Fruit fly (Drosophila melanogaster) whole organism, prepupa: ENCODE data around the gene CG6310.

Source experiments
- Blimp-1 ChIP-seq: fragments of 200-800 bp; sonication (Bioruptor generic); optimal IDR thresholded peaks from 3 replicates; lab custom pipeline; 2017; ENCODE audit warnings: missing biosample characterization, missing genetic modification characterization, mild to moderate bottlenecking, moderate library complexity, missing genetic modification reagents
- CG10631 ChIP-seq: fragments of 200-800 bp; sonication (Bioruptor generic); optimal IDR thresholded peaks from 2 replicates; lab custom pipeline; 2016; ENCODE audit warnings: missing biosample characterization, missing genetic modification characterization
- CG10669 ChIP-seq: fragments of 200-800 bp; sonication (Bioruptor generic); optimal IDR thresholded peaks from 3 replicates; lab custom pipeline; 2018; ENCODE audit warnings: missing biosample characterization, mild to moderate bottlenecking, missing genetic modification characterization, moderate library complexity
- CG11294 ChIP-seq: fragments of 200-800 bp; sonication (Bioruptor generic); IDR thresholded peaks from 2 replicates; pipeline ENCODE4 v1.3.6; 2022; ENCODE audit warnings: missing biosample characterization, missing genetic modification characterization
- CG11762 ChIP-seq: fragments of 200-800 bp; sonication (Bioruptor generic); optimal IDR thresholded peaks from 3 replicates; lab custom pipeline; 2016; ENCODE audit warnings: missing biosample characterization, missing genetic modification characterization; ENCODE audit not compliant: insufficient read depth
- CG11902 ChIP-seq: fragments of 200-800 bp; sonication (Bioruptor generic); optimal IDR thresholded peaks from 3 replicates; lab custom pipeline; 2016; ENCODE audit warnings: missing biosample characterization, missing genetic modification characterization
- CG16779 ChIP-seq: fragments of 200-800 bp; sonication (Bioruptor generic); optimal IDR thresholded peaks from 3 replicates; lab custom pipeline; 2017; ENCODE audit warnings: missing biosample characterization, mild to moderate bottlenecking, missing genetic modification characterization
- CG3032 ChIP-seq: fragments of 200-800 bp; optimal IDR thresholded peaks from 2 replicates; lab custom pipeline; 2019; ENCODE audit warnings: missing biosample characterization, mild to moderate bottlenecking, missing genetic modification characterization, moderate library complexity
- CG32006 ChIP-seq: fragments of 200-800 bp; sonication (Bioruptor generic); optimal IDR thresholded peaks from 3 replicates; lab custom pipeline; 2017; ENCODE audit warnings: missing biosample characterization, mild to moderate bottlenecking, missing genetic modification characterization
- CG3919 ChIP-seq: fragments of 200-800 bp; sonication (Bioruptor generic); optimal IDR thresholded peaks from 3 replicates; lab custom pipeline; 2016; ENCODE audit warnings: missing biosample characterization, missing genetic modification characterization
- CG4318 ChIP-seq: fragments of 200-800 bp; sonication (Bioruptor generic); optimal IDR thresholded peaks from 3 replicates; lab custom pipeline; 2017; ENCODE audit warnings: missing biosample characterization, mild to moderate bottlenecking, missing genetic modification characterization
- CG6163 ChIP-seq: fragments of 200-800 bp; sonication (Bioruptor generic); IDR thresholded peaks from 3 replicates; pipeline ENCODE4 v1.3.6; 2022; ENCODE audit warnings: missing biosample characterization, missing genetic modification characterization
- CG6276 ChIP-seq: fragments of 200-800 bp; sonication (Bioruptor generic); optimal IDR thresholded peaks from 2 replicates; lab custom pipeline; 2017; ENCODE audit warnings: missing biosample characterization, mild to moderate bottlenecking, missing genetic modification characterization
- CG6792 ChIP-seq: fragments of 200-800 bp; sonication (Bioruptor generic); optimal IDR thresholded peaks from 3 replicates; lab custom pipeline; 2016; ENCODE audit warnings: missing biosample characterization, missing genetic modification characterization
- CG6808 ChIP-seq: fragments of 200-800 bp; sonication (Bioruptor generic); optimal IDR thresholded peaks from 3 replicates; lab custom pipeline; 2017; ENCODE audit warnings: missing biosample characterization, missing genetic modification characterization, mild to moderate bottlenecking, moderate library complexity, missing genetic modification reagents
- CG6854 ChIP-seq: fragments of 200-800 bp; sonication (Bioruptor generic); optimal IDR thresholded peaks from 2 replicates; lab custom pipeline; 2017; ENCODE audit warnings: missing biosample characterization, mild to moderate bottlenecking, missing genetic modification characterization
- CG8119 ChIP-seq: fragments of 200-800 bp; sonication (Bioruptor generic); IDR thresholded peaks from 3 replicates; pipeline ENCODE4 v1.3.6; 2022; ENCODE audit warnings: missing biosample characterization, missing genetic modification characterization
- CG8632 ChIP-seq: fragments of 200-800 bp; sonication (Bioruptor generic); optimal IDR thresholded peaks from 3 replicates; lab custom pipeline; 2016; ENCODE audit warnings: missing biosample characterization, missing genetic modification characterization
- CG9139 ChIP-seq: fragments of 200-800 bp; sonication (Bioruptor generic); optimal IDR thresholded peaks from 3 replicates; lab custom pipeline; 2017; ENCODE audit warnings: missing biosample characterization, mild to moderate bottlenecking, missing genetic modification characterization
- Eip75B ChIP-seq: fragments of 200-800 bp; sonication (Bioruptor generic); optimal IDR thresholded peaks from 3 replicates; lab custom pipeline; 2016; ENCODE audit warnings: missing biosample characterization, missing genetic modification characterization
- Eip78C ChIP-seq: fragments of 200-800 bp; sonication (Bioruptor generic); peaks from one replicate; lab custom pipeline; 2016; ENCODE audit warnings: missing biosample characterization, missing genetic modification characterization
- Eip93F ChIP-seq: fragments of 200-800 bp; sonication (Bioruptor generic); optimal IDR thresholded peaks from 2 replicates; lab custom pipeline; 2016; ENCODE audit warnings: missing biosample characterization, mild to moderate bottlenecking, missing genetic modification characterization
- Ets21C ChIP-seq: fragments of 200-800 bp; sonication (Bioruptor generic); optimal IDR thresholded peaks from 3 replicates; lab custom pipeline; 2016; ENCODE audit warnings: missing biosample characterization, missing genetic modification characterization
- Ets96B ChIP-seq: fragments of 200-800 bp; optimal IDR thresholded peaks from 2 replicates; lab custom pipeline; 2019; ENCODE audit warnings: missing biosample characterization, mild to moderate bottlenecking, missing genetic modification characterization, moderate library complexity
- Gug ChIP-seq: fragments of 200-800 bp; sonication (Bioruptor generic); IDR thresholded peaks from 2 replicates; pipeline ENCODE4 v1.3.6; 2022; ENCODE audit warnings: missing biosample characterization, missing genetic modification characterization
- Hr39 ChIP-seq: fragments of 200-800 bp; sonication (Bioruptor generic); optimal IDR thresholded peaks from 2 replicates; lab custom pipeline; 2016; ENCODE audit warnings: missing biosample characterization, missing genetic modification characterization
- Hr4 ChIP-seq: fragments of 200-800 bp; sonication (Bioruptor generic); optimal IDR thresholded peaks from 3 replicates; lab custom pipeline; 2016; ENCODE audit warnings: missing biosample characterization, missing genetic modification characterization
- Lpt ChIP-seq: fragments of 200-800 bp; sonication (Bioruptor generic); optimal IDR thresholded peaks from 3 replicates; lab custom pipeline; 2016; ENCODE audit warnings: missing biosample characterization, missing genetic modification characterization
- Met ChIP-seq: fragments of 200-800 bp; sonication (Bioruptor generic); optimal IDR thresholded peaks from 3 replicates; lab custom pipeline; 2016; ENCODE audit warnings: missing biosample characterization, missing genetic modification characterization
- OdsH ChIP-seq: fragments of 200-800 bp; sonication (Bioruptor generic); optimal IDR thresholded peaks from 3 replicates; lab custom pipeline; 2016; ENCODE audit warnings: missing biosample characterization, missing genetic modification characterization
- Smox ChIP-seq: fragments of 200-800 bp; sonication (Bioruptor generic); optimal IDR thresholded peaks from 3 replicates; lab custom pipeline; 2016; ENCODE audit warnings: missing biosample characterization, missing genetic modification characterization
- Sox102F ChIP-seq: fragments of 200-800 bp; sonication (Bioruptor generic); optimal IDR thresholded peaks from 2 replicates; lab custom pipeline; 2016; ENCODE audit warnings: missing biosample characterization, mild to moderate bottlenecking, missing genetic modification characterization
- Sox15 ChIP-seq: fragments of 200-800 bp; sonication (Bioruptor generic); optimal IDR thresholded peaks from 3 replicates; lab custom pipeline; 2016; ENCODE audit warnings: missing biosample characterization, missing genetic modification characterization
- acj6 ChIP-seq: fragments of 200-800 bp; sonication (Bioruptor generic); optimal IDR thresholded peaks from 3 replicates; lab custom pipeline; 2016; ENCODE audit warnings: missing biosample characterization, missing genetic modification characterization
- dac ChIP-seq: fragments of 200-800 bp; sonication (Bioruptor generic); optimal IDR thresholded peaks from 2 replicates; lab custom pipeline; 2017; ENCODE audit warnings: missing biosample characterization, mild to moderate bottlenecking, missing genetic modification characterization
- dsx ChIP-seq: fragments of 200-800 bp; optimal IDR thresholded peaks from 3 replicates; lab custom pipeline; 2019; ENCODE audit warnings: missing biosample characterization, mild to moderate bottlenecking, missing genetic modification characterization, moderate library complexity; ENCODE audit not compliant: poor library complexity, severe bottlenecking
- eg ChIP-seq: fragments of 200-800 bp; sonication (Bioruptor generic); IDR thresholded peaks from 3 replicates; pipeline ENCODE4 v1.3.6; 2022; ENCODE audit warnings: missing biosample characterization, missing genetic modification characterization
- esn ChIP-seq: fragments of 200-800 bp; sonication (Bioruptor generic); optimal IDR thresholded peaks from 2 replicates; lab custom pipeline; 2016; ENCODE audit warnings: missing biosample characterization, mild to moderate bottlenecking, missing genetic modification characterization, moderate library complexity
- fd59A ChIP-seq: fragments of 200-800 bp; sonication (Bioruptor generic); optimal IDR thresholded peaks from 2 replicates; lab custom pipeline; 2017; ENCODE audit warnings: missing biosample characterization, mild to moderate bottlenecking, missing genetic modification characterization, missing genetic modification reagents
- fd85E ChIP-seq: fragments of 200-800 bp; sonication (Bioruptor generic); optimal IDR thresholded peaks from 3 replicates; lab custom pipeline; 2016; ENCODE audit warnings: missing biosample characterization, missing genetic modification characterization
- net ChIP-seq: fragments of 200-800 bp; sonication (Bioruptor generic); optimal IDR thresholded peaks from 3 replicates; lab custom pipeline; 2016; ENCODE audit warnings: missing biosample characterization, missing genetic modification characterization
- pdm3 ChIP-seq: fragments of 200-800 bp; sonication (Bioruptor generic); optimal IDR thresholded peaks from 3 replicates; lab custom pipeline; 2016; ENCODE audit warnings: missing biosample characterization, missing genetic modification characterization
- salr ChIP-seq, 2 experiments: fragments of 200-800 bp; sonication (Bioruptor generic); optimal IDR thresholded peaks; 3 replicates each; lab custom pipeline; 2016 to 2018; ENCODE audit warnings: missing biosample characterization in 2 of 2, missing genetic modification characterization in 2 of 2, mild to moderate bottlenecking in 1 of 2
- spab ChIP-seq: fragments of 200-800 bp; sonication (Bioruptor generic); optimal IDR thresholded peaks from 2 replicates; lab custom pipeline; 2017; ENCODE audit warnings: missing biosample characterization, mild to moderate bottlenecking, missing genetic modification characterization, missing genetic modification reagents
- ss ChIP-seq, 2 experiments: fragments of 200-800 bp; sonication (Bioruptor generic); optimal IDR thresholded peaks; 2 replicates in 1 of 2; 3 replicates in 1 of 2; lab custom pipeline; 2017 to 2018; ENCODE audit warnings: mild to moderate bottlenecking in 2 of 2, missing biosample characterization in 2 of 2, missing genetic modification characterization in 2 of 2, moderate library complexity in 1 of 2
- topi ChIP-seq: fragments of 200-800 bp; sonication (Bioruptor generic); optimal IDR thresholded peaks from 3 replicates; lab custom pipeline; 2016; ENCODE audit warnings: missing biosample characterization, missing genetic modification characterization

Gene CG6310

DNA sequence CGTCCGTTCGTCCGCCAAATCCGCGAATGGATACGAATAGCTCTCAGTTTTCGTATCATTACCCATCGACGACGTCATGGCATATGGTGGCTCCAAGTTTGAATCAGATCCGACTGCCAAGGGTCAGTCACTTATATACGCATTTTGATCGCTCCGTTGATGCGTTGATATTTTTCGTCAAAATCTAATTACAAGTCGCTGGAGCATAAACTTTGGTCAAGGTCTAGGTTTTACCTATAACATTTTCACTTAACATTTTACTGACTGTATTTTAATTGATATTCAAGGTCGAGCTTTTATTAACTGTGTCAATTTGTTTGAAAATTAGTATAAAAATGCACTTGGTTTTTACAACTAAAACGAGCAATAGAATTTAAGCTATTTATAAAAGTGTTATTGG is 31.9 kb upstream of the CG6310 start, which contains the start of gene Elo68beta:
Elo68beta (minus strand) TSS at position 101 of the 400 bp plus-strand sequence.
- no peak for TF ChIP-seq pdm3 (GFP tag; lab: Kevin White, UChicago)
- no peak for TF ChIP-seq Ets21C (GFP tag; lab: Kevin White, UChicago)
- TF ChIP-seq CG32006, result no peak
- no peak for TF ChIP-seq Sox15 (GFP tag; lab: Kevin White, UChicago)
- no peak for TF ChIP-seq Eip78C (GFP tag; lab: Kevin White, UChicago)
- TF ChIP-seq CG10669 (GFP tag; lab: Kevin White, UChicago), result no peak
- no peak for TF ChIP-seq fd85E (GFP tag; lab: Kevin White, UChicago)
- no peak for TF ChIP-seq Sox102F (GFP tag; lab: Kevin White, UChicago)
- TF ChIP-seq Smox (GFP tag; lab: Kevin White, UChicago), result no peak
- no peak for TF ChIP-seq dac (GFP tag; lab: Kevin White, UChicago)
- TF ChIP-seq eg (GFP tag; lab: Robert Waterston, UW), result no peak
- TF ChIP-seq CG3032 (tag; lab: Kevin White, UChicago), result no peak
- TF ChIP-seq OdsH (GFP tag; lab: Kevin White, UChicago), result no peak
- no peak for TF ChIP-seq CG6808 (GFP tag; lab: Kevin White, UChicago)
- no peak for TF ChIP-seq CG11294

dm6 chr3L:11097982-11098663 is 28.5 kb upstream of the CG6310 start, which contains the start of the genes Irbp18 and APP-BP1:
Gene Irbp18 (minus strand): TSS chr3L:11098186.
Gene APP-BP1 (plus strand): TSS chr3L:11098412.
- peak; percentile 95 for TF ChIP-seq CG10631 (GFP tag; lab: Kevin White, UChicago)
- peak; percentile 87 for TF ChIP-seq dsx
- TF ChIP-seq dac (GFP tag; lab: Kevin White, UChicago), result peak; percentile 90
- peak; percentile 97 for TF ChIP-seq Sox102F (GFP tag; lab: Kevin White, UChicago)
- TF ChIP-seq net, result peak; percentile 95
- TF ChIP-seq CG8119 (GFP tag; lab: Robert Waterston, UW), result peak; percentile 90
- TF ChIP-seq pdm3 (GFP tag; lab: Kevin White, UChicago), result peak; percentile 97
- TF ChIP-seq CG9139 (GFP tag; lab: Kevin White, UChicago), result peak; percentile 79
- TF ChIP-seq topi (GFP tag; lab: Kevin White, UChicago), result peak; percentile 97
- peak; percentile 90 for TF ChIP-seq Ets96B
- peak; percentile 92 for TF ChIP-seq CG11902 (GFP tag; lab: Kevin White, UChicago)
- peak; percentile 95 for TF ChIP-seq CG3919 (GFP tag; lab: Kevin White, UChicago)
- TF ChIP-seq salr (GFP tag; optimal IDR thresholded peaks at IDR 0.05; lab: Kevin White, UChicago), result peak; percentile 87 to 96
- peak; percentile 77 for TF ChIP-seq CG11294
- peak; percentile 96 for TF ChIP-seq Smox (GFP tag; lab: Kevin White, UChicago)
- TF ChIP-seq acj6 (GFP tag; lab: Kevin White, UChicago), result peak; percentile 96
- peak; percentile 83 for TF ChIP-seq CG6854 (GFP tag; lab: Kevin White, UChicago)
- peak; percentile 85 for TF ChIP-seq Gug
- peak; percentile 94 for TF ChIP-seq Sox15 (GFP tag; lab: Kevin White, UChicago)
- peak; percentile 96 for TF ChIP-seq Met (GFP tag; lab: Kevin White, UChicago)
- TF ChIP-seq CG10669 (GFP tag; lab: Kevin White, UChicago), result peak; percentile 94
- TF ChIP-seq ss (GFP tag; optimal IDR thresholded peaks at IDR 0.05; lab: Kevin White, UChicago), result peak in 1 of 2 experiments; percentile 90
- TF ChIP-seq CG6163 (GFP tag; lab: Robert Waterston, UW), result peak; percentile 89
- TF ChIP-seq Ets21C (GFP tag; lab: Kevin White, UChicago), result peak; percentile 93
- TF ChIP-seq Hr39 (GFP tag; lab: Kevin White, UChicago), result peak; percentile 96
- peak; percentile 97 for TF ChIP-seq Hr4 (GFP tag; lab: Kevin White, UChicago)
- TF ChIP-seq Eip75B (GFP tag; lab: Kevin White, UChicago), result peak; percentile 96
- peak; percentile 92 for TF ChIP-seq Lpt (GFP tag; lab: Kevin White, UChicago)
- peak; percentile 98 for TF ChIP-seq OdsH (GFP tag; lab: Kevin White, UChicago)
- TF ChIP-seq CG11762 (GFP tag; lab: Kevin White, UChicago), result peak; percentile 96
- TF ChIP-seq Eip93F, result peak; percentile 92
- TF ChIP-seq esn, result peak; percentile 98
- TF ChIP-seq CG3032 (tag; lab: Kevin White, UChicago), result peak; percentile 91
- peak; percentile 93 for TF ChIP-seq CG4318 (GFP tag; lab: Kevin White, UChicago)
- TF ChIP-seq CG16779 (tag; lab: Kevin White, UChicago), result peak; percentile 88
- TF ChIP-seq eg (GFP tag; lab: Robert Waterston, UW), result peak; percentile 92
- TF ChIP-seq fd59A (GFP tag; lab: Kevin White, UChicago), result peak; percentile 92
- TF ChIP-seq Blimp-1 (GFP tag; lab: Kevin White, UChicago), result peak; percentile 87
- peak; percentile 92 for TF ChIP-seq CG8632 (GFP tag; lab: Kevin White, UChicago)
- peak; percentile 93 for TF ChIP-seq CG6792 (GFP tag; lab: Kevin White, UChicago)
- peak; percentile 87 for TF ChIP-seq CG6276 (GFP tag; lab: Kevin White, UChicago)
- peak; percentile 82 for TF ChIP-seq spab (GFP tag; lab: Kevin White, UChicago)
